Worm (Caenorhabditis elegans) whole organism, L3 larva: ENCODE data around the gene F55C12.2.
"Not testable (repeated sequence)": the region's sequence is repeated elsewhere in the genome, so short reads cannot be mapped to it uniquely, and the experiment has no call there.

ENCODE experiments used
- R02D3.7 ChIP-seq: fragments of 150-350 bp; optimal IDR thresholded peaks from 2 replicates; lab custom pipeline; 2014; ENCODE audit warnings: missing biosample characterization, missing genetic modification characterization
- ZK546.5 ChIP-seq: sonication (generic microtip); optimal IDR thresholded peaks from 2 replicates; lab custom pipeline; 2017; ENCODE audit warnings: missing biosample characterization, missing genetic modification characterization
- aly-2 ChIP-seq: fragments of 150-350 bp; optimal IDR thresholded peaks from 2 replicates; lab custom pipeline; 2014; ENCODE audit warnings: missing biosample characterization, missing genetic modification characterization
- ceh-16 ChIP-seq: sonication (generic microtip); optimal IDR thresholded peaks from 2 replicates; lab custom pipeline; 2017; ENCODE audit warnings: missing biosample characterization, missing genetic modification characterization
- ceh-28 ChIP-seq: fragments of 150-350 bp; optimal IDR thresholded peaks from 2 replicates; lab custom pipeline; 2014; ENCODE audit warnings: missing biosample characterization, missing genetic modification reagents, missing genetic modification characterization
- ceh-82 ChIP-seq: fragments of 150-350 bp; optimal IDR thresholded peaks from 2 replicates; lab custom pipeline; 2014; ENCODE audit warnings: missing biosample characterization, missing genetic modification characterization
- ceh-9 ChIP-seq: sonication (generic microtip); optimal IDR thresholded peaks from 2 replicates; lab custom pipeline; 2018; ENCODE audit warnings: missing biosample characterization, missing genetic modification characterization
- daf-12 ChIP-seq: fragments of 150-350 bp; optimal IDR thresholded peaks from 2 replicates; lab custom pipeline; 2014; ENCODE audit warnings: missing biosample characterization, missing genetic modification reagents, missing genetic modification characterization
- egl-27 ChIP-seq: sonication (generic microtip); optimal IDR thresholded peaks from 4 replicates; lab custom pipeline; 2017; ENCODE audit warnings: missing biosample characterization, missing genetic modification reagents, missing genetic modification characterization
- egl-5 ChIP-seq: fragments of 150-350 bp; optimal IDR thresholded peaks from 2 replicates; lab custom pipeline; 2017; ENCODE audit warnings: missing biosample characterization, missing genetic modification reagents, missing genetic modification characterization, inconsistent platforms
- elt-1 ChIP-seq: fragments of 150-350 bp; optimal IDR thresholded peaks from 2 replicates; lab custom pipeline; 2014; ENCODE audit warnings: missing biosample characterization, missing genetic modification characterization
- elt-2 ChIP-seq: sonication (generic microtip); optimal IDR thresholded peaks from 2 replicates; lab custom pipeline; 2016; ENCODE audit warnings: missing genetic modification reagents, mild to moderate bottlenecking, missing genetic modification characterization, missing compliant biosample characterization
- eor-1 ChIP-seq, 2 experiments: fragments of 150-350 bp; optimal IDR thresholded peaks; 2 replicates each; lab custom pipeline; 2014 to 2018; ENCODE audit warnings: missing biosample characterization in 2 of 2, missing genetic modification characterization in 2 of 2
- fkh-10 ChIP-seq: sonication (generic microtip); optimal IDR thresholded peaks from 2 replicates; lab custom pipeline; 2017; ENCODE audit warnings: missing biosample characterization, missing genetic modification reagents, missing genetic modification characterization
- fos-1 ChIP-seq: fragments of 150-350 bp; optimal IDR thresholded peaks from 2 replicates; lab custom pipeline; 2014; ENCODE audit warnings: missing biosample characterization, missing genetic modification characterization
- hmg-11 ChIP-seq: sonication (generic microtip); optimal IDR thresholded peaks from 2 replicates; lab custom pipeline; 2016; ENCODE audit warnings: missing genetic modification characterization, missing compliant biosample characterization
- lin-15B ChIP-seq: fragments of 150-350 bp; optimal IDR thresholded peaks from 2 replicates; lab custom pipeline; 2014; ENCODE audit warnings: missing biosample characterization, missing genetic modification characterization
- lsy-12 ChIP-seq: sonication (generic microtip); optimal IDR thresholded peaks from 2 replicates; lab custom pipeline; 2016; ENCODE audit warnings: mild to moderate bottlenecking, missing genetic modification characterization, missing compliant biosample characterization
- mml-1 ChIP-seq: fragments of 150-350 bp; sonication (generic microtip); optimal IDR thresholded peaks from 3 replicates; lab custom pipeline; 2014; ENCODE audit warnings: missing biosample characterization, missing genetic modification characterization
- nhr-12 ChIP-seq: fragments of 150-350 bp; optimal IDR thresholded peaks from 2 replicates; lab custom pipeline; 2014; ENCODE audit warnings: missing biosample characterization, missing genetic modification characterization
- nhr-23 ChIP-seq: fragments of 150-350 bp; optimal IDR thresholded peaks from 2 replicates; lab custom pipeline; 2014; ENCODE audit warnings: missing biosample characterization, missing genetic modification reagents, missing genetic modification characterization
- nhr-25 ChIP-seq: sonication (generic microtip); optimal IDR thresholded peaks from 2 replicates; lab custom pipeline; 2017; ENCODE audit warnings: missing biosample characterization, missing genetic modification characterization
- nhr-28 ChIP-seq: fragments of 150-350 bp; optimal IDR thresholded peaks from 2 replicates; lab custom pipeline; 2014; ENCODE audit warnings: missing biosample characterization, missing genetic modification characterization
- nhr-43 ChIP-seq: sonication (generic microtip); optimal IDR thresholded peaks from 2 replicates; lab custom pipeline; 2016; ENCODE audit warnings: mild to moderate bottlenecking, missing genetic modification characterization, missing compliant biosample characterization; ENCODE audit not compliant: poor library complexity, severe bottlenecking
- nhr-76 ChIP-seq: fragments of 150-350 bp; sonication (generic microtip); optimal IDR thresholded peaks from 5 replicates; lab custom pipeline; 2014; ENCODE audit warnings: missing biosample characterization, missing genetic modification characterization
- nhr-77 ChIP-seq: fragments of 150-350 bp; optimal IDR thresholded peaks from 2 replicates; lab custom pipeline; 2014; ENCODE audit warnings: missing biosample characterization, missing genetic modification characterization
- pqm-1 ChIP-seq: fragments of 150-350 bp; optimal IDR thresholded peaks from 2 replicates; lab custom pipeline; 2017; ENCODE audit warnings: missing biosample characterization, missing genetic modification characterization, inconsistent platforms
- sea-2 ChIP-seq: fragments of 150-350 bp; sonication (generic microtip); optimal IDR thresholded peaks from 4 replicates; lab custom pipeline; 2014; ENCODE audit warnings: missing biosample characterization, missing genetic modification reagents, missing genetic modification characterization
- tbx-2 ChIP-seq: sonication (generic microtip); optimal IDR thresholded peaks from 2 replicates; lab custom pipeline; 2016; ENCODE audit warnings: mild to moderate bottlenecking, missing genetic modification characterization, missing compliant biosample characterization
- unc-39 ChIP-seq: sonication (generic microtip); optimal IDR thresholded peaks from 4 replicates; lab custom pipeline; 2017; ENCODE audit warnings: missing biosample characterization, missing genetic modification characterization
- unc-62 ChIP-seq: fragments of 150-350 bp; sonication (generic microtip); optimal IDR thresholded peaks from 4 replicates; lab custom pipeline; 2014; ENCODE audit warnings: missing biosample characterization, missing genetic modification reagents, missing genetic modification characterization
- zag-1 ChIP-seq: fragments of 150-350 bp; optimal IDR thresholded peaks from 2 replicates; lab custom pipeline; 2014; ENCODE audit warnings: missing biosample characterization, missing genetic modification characterization
- ztf-4 ChIP-seq: fragments of 150-350 bp; optimal IDR thresholded peaks from 2 replicates; lab custom pipeline; 2014; ENCODE audit warnings: missing biosample characterization, missing genetic modification characterization

F55C12.2 gene

ce11 chrII:5876511-5876910, at the start of gene F55C12.2:
Gene F55C12.2, plus strand, starts transcription at chrII:5876811.
- TF ChIP-seq elt-2 (tag; lab: Kevin White, UChicago); daf-12; egl-27 (tag; lab: Kevin White, UChicago): not testable (repeated sequence)

- TF ChIP-seq unc-39 (tag; lab: Kevin White, UChicago) (no peak), nhr-77 (tag; lab: Kevin White, UChicago) (no peak), nhr-23 (tag; lab: Kevin White, UChicago) (peak; percentile 37), mml-1 (tag; lab: Kevin White, UChicago) (no peak), pqm-1 (tag; lab: Kevin White, UChicago) (no peak), nhr-28 (tag; lab: Kevin White, UChicago) (no peak), nhr-25 (tag; lab: Kevin White, UChicago) (peak; percentile 23), daf-12 (no peak), tbx-2 (no peak), ceh-16 (tag; lab: Kevin White, UChicago) (no peak), eor-1 (tag; optimal IDR thresholded peaks at IDR 0.05; lab: Kevin White, UChicago) (no peak), sea-2 (no peak)
Observed at ce11 chrII:5827364-5827763, 49.2 kb upstream of the F55C12.2 start, which contains the start of gene tbc-2. Gene tbc-2, minus strand, starts transcription at chrII:5827443.

ce11 chrII:5828486-5828885, 48.1 kb upstream of the F55C12.2 start, which contains the start of gene ZK1248.11:
Gene ZK1248.11, minus strand, starts transcription at chrII:5828586.
- no peak for TF ChIP-seq zag-1 (tag; lab: Kevin White, UChicago)
- TF ChIP-seq egl-27 (tag; lab: Kevin White, UChicago): no peak
- no peak for TF ChIP-seq ceh-16 (tag; lab: Kevin White, UChicago)
- no peak for TF ChIP-seq R02D3.7 (tag; lab: Kevin White, UChicago)
- TF ChIP-seq fos-1 (tag; lab: Kevin White, UChicago): no peak
- TF ChIP-seq ZK546.5 (tag; lab: Kevin White, UChicago): no peak
- TF ChIP-seq nhr-43 (tag; lab: Kevin White, UChicago): no peak
- TF ChIP-seq hmg-11 (tag; lab: Kevin White, UChicago): no peak
- TF ChIP-seq lsy-12: no peak
- TF ChIP-seq nhr-76 (tag; lab: Kevin White, UChicago): no peak
- TF ChIP-seq ztf-4: no peak
- TF ChIP-seq fkh-10 (GFP tag; lab: Kevin White, UChicago): no peak
- TF ChIP-seq aly-2 (tag; lab: Kevin White, UChicago): no peak
- no peak for TF ChIP-seq tbx-2
- TF ChIP-seq egl-5 (tag; lab: Kevin White, UChicago): no peak
- no peak for TF ChIP-seq elt-1
- TF ChIP-seq eor-1 (tag; optimal IDR thresholded peaks at IDR 0.05; lab: Kevin White, UChicago): no peak
- TF ChIP-seq lin-15B (tag; lab: Kevin White, UChicago): no peak
- TF ChIP-seq ceh-28: no peak
- TF ChIP-seq elt-2 (tag; lab: Kevin White, UChicago): no peak

ce11 chrII:5829940-5830424, 46.6 kb upstream of the F55C12.2 start, which contains the start of gene col-74:
Gene col-74, plus strand, starts transcription at chrII:5830374.
- TF ChIP-seq ceh-9 (tag; lab: Kevin White, UChicago): no peak
- TF ChIP-seq unc-39 (tag; lab: Kevin White, UChicago): no peak
- TF ChIP-seq pqm-1 (tag; lab: Kevin White, UChicago): peak; percentile 56
- peak; percentile 74 for TF ChIP-seq elt-2 (tag; lab: Kevin White, UChicago)

ce11 chrII:5831373-5831772, 45.2 kb upstream of the F55C12.2 start:
- TF ChIP-seq daf-12 (no peak), R02D3.7 (tag; lab: Kevin White, UChicago) (no peak), fos-1 (tag; lab: Kevin White, UChicago) (no peak), elt-1 (no peak), ZK546.5 (tag; lab: Kevin White, UChicago) (no peak), sea-2 (no peak), egl-5 (tag; lab: Kevin White, UChicago) (no peak), nhr-77 (tag; lab: Kevin White, UChicago) (no peak), ceh-28 (no peak), unc-62 (GFP tag; lab: Kevin White, UChicago) (no peak), nhr-25 (tag; lab: Kevin White, UChicago) (no peak), nhr-12 (tag; lab: Kevin White, UChicago) (no peak), ceh-82 (no peak), lsy-12 (no peak), unc-39 (tag; lab: Kevin White, UChicago) (no peak)
